Worm (Caenorhabditis elegans) whole organism, mixed stage, embryonic: ENCODE results near the gene srv-8.

Source experiments
- bed-3 ChIP-seq: fragments of 200-800 bp; sonication (Bioruptor generic); optimal IDR thresholded peaks from 3 replicates; lab custom pipeline; 2018; ENCODE audit warnings: mild to moderate bottlenecking, missing genetic modification characterization, moderate library complexity, missing compliant biosample characterization
- ces-1 ChIP-seq: fragments of 150-350 bp; optimal IDR thresholded peaks from 2 replicates; lab custom pipeline; 2014; ENCODE audit warnings: missing biosample characterization, missing genetic modification reagents, missing genetic modification characterization
- flh-1 ChIP-seq: fragments of 200-800 bp; sonication (Bioruptor generic); optimal IDR thresholded peaks from 2 replicates; lab custom pipeline; 2018; ENCODE audit warnings: mild to moderate bottlenecking, missing genetic modification characterization, moderate library complexity, missing compliant biosample characterization
- lin-13 ChIP-seq: fragments of 150-350 bp; optimal IDR thresholded peaks from 2 replicates; lab custom pipeline; 2014; ENCODE audit warnings: missing biosample characterization, missing genetic modification characterization
- lsy-2 ChIP-seq: fragments of 150-350 bp; optimal IDR thresholded peaks from 2 replicates; lab custom pipeline; 2014; ENCODE audit warnings: missing biosample characterization, missing genetic modification characterization
- nhr-12 ChIP-seq: fragments of 150-350 bp; optimal IDR thresholded peaks from 2 replicates; lab custom pipeline; 2014; ENCODE audit warnings: missing biosample characterization, missing genetic modification characterization
- nhr-237 ChIP-seq: fragments of 150-350 bp; optimal IDR thresholded peaks from 2 replicates; lab custom pipeline; 2014; ENCODE audit warnings: missing biosample characterization, missing genetic modification characterization
- nhr-28 ChIP-seq: fragments of 150-350 bp; optimal IDR thresholded peaks from 2 replicates; lab custom pipeline; 2014; ENCODE audit warnings: missing biosample characterization, missing genetic modification characterization
- nhr-76 ChIP-seq: sonication (generic microtip); optimal IDR thresholded peaks from 2 replicates; lab custom pipeline; 2017; ENCODE audit warnings: missing biosample characterization, missing genetic modification characterization
- unc-39 ChIP-seq: fragments of 150-350 bp; optimal IDR thresholded peaks from 2 replicates; lab custom pipeline; 2014; ENCODE audit warnings: missing biosample characterization, missing genetic modification characterization
- unc-62 ChIP-seq: fragments of 150-350 bp; optimal IDR thresholded peaks from 2 replicates; lab custom pipeline; 2014; ENCODE audit warnings: missing biosample characterization, missing genetic modification reagents, missing genetic modification characterization

DNA sequence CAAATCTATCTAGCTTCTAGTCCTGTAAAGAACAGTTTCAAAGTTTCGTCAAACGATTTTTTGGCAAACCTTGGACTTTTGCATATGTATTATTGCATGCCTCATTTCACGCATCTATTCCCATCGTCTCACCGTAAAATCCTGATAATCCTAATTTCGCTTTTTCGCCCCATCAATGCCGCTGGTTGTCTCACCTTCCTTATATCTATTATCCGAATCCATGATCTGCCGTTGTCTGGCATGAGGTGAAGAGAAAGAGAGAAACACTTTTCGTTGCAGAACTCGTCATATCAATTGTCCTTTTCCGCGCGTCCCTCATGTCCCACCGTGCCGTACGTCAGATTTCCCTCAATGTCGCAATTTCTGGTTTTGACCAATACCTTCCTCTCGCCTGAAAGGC is 6.0 kb downstream of the srv-8 start, which contains the start of gene cut-2:
- TF ChIP-seq flh-1 (GFP tag; lab: Kevin White, UChicago) (no peak), unc-62 (GFP tag; lab: Kevin White, UChicago) (no peak), nhr-76 (tag; lab: Kevin White, UChicago) (no peak), lin-13 (no peak), nhr-12 (tag; lab: Kevin White, UChicago) (no peak), bed-3 (GFP tag; lab: Kevin White, UChicago) (no peak), ces-1 (GFP tag; lab: Kevin White, UChicago) (no peak), nhr-237 (tag; lab: Kevin White, UChicago) (no peak), lsy-2 (tag; lab: Kevin White, UChicago) (no peak), nhr-28 (tag; lab: Kevin White, UChicago) (no peak), unc-39 (no peak)
